Worm (Caenorhabditis elegans): ENCODE data around the gene dpf-7.

DNA sequence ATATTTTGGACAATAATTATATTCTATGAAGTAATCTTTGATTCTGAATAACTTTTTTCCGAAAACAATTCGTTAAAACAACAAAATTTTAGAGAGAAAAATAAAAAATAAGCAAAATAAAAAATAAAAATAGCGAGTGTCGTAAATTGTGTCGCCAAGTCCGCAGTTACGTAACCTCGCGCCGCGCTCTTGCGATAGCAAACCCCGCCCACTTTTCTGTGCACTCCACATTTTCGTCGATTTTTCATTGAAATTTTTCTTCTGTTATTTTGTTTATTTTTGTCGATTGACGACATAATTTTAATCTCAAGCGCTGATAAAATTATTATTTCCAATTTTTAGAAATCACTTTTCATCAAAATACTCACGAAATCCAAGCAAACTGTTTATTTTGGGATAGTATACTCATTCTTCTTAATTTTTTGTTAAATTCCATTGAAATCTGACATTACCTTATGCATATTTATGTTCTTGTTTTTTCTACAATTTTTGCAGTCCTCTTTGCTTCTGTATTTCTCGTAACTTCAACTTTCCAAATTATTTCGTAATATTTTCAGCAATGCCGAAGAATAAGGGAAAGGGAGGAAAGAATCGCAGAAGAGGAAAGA, 8.1 kb upstream of the dpf-7 start, which contains the start of gene eif-1.A:
- peak; percentile 74 for TF ChIP-seq lin-15B (tag; optimal IDR thresholded peaks at IDR 0.05)
- no peak for TF ChIP-seq sea-2 (GFP tag; optimal IDR thresholded peaks at IDR 0.05)
- TF ChIP-seq ztf-4 (tag; optimal IDR thresholded peaks at IDR 0.05) = no peak
- TF ChIP-seq egl-27 (tag; optimal IDR thresholded peaks at IDR 0.05) = no peak

All from whole organism, L3 larva.